Fruit fly (Drosophila melanogaster): Measurements from ENCODE around the gene Cht11.

The Cht11 gene

dm6 chrX:6843841-6844440, 5.4 kb downstream of the Cht11 start, which contains the start of the genes CG14435 and Tmf (continued):
- TF ChIP-seq CG15011 (GFP tag; optimal IDR thresholded peaks at IDR 0.05) (no peak), ERR (GFP tag; optimal IDR thresholded peaks at IDR 0.05) (no peak), MBD-R2 (GFP tag; IDR thresholded peaks at IDR 0.05) (peak; percentile 68), Nf-YA (GFP tag; IDR thresholded peaks at IDR 0.05) (peak; percentile 61), CG4707 (GFP tag; optimal IDR thresholded peaks at IDR 0.05) (peak; percentile 25), lilli (GFP tag; optimal IDR thresholded peaks at IDR 0.05) (peak; percentile 82), vnd (GFP tag; IDR thresholded peaks at IDR 0.05; ENCODE audit: partially characterized antibody) (0 out of 3 replicates have a peak, but pooled peaks have one; percentile 50), bowl (GFP tag; IDR thresholded peaks at IDR 0.05) (peak; percentile 66), tgo (GFP tag; IDR thresholded peaks at IDR 0.05) (peak; percentile 86), ken (GFP tag; IDR thresholded peaks at IDR 0.05) (peak; percentile 85), Myb (GFP tag; optimal IDR thresholded peaks at IDR 0.05) (peak; percentile 4), emc (GFP tag; optimal IDR thresholded peaks at IDR 0.05) (no peak), Adf1 (GFP tag; IDR thresholded peaks at IDR 0.05) (no peak; the same call in 1 of the 2 replicates), CG1233 (GFP tag; optimal IDR thresholded peaks at IDR 0.05) (peak; percentile 82), so (GFP tag; IDR thresholded peaks at IDR 0.05) (peak; percentile 57; the same call in 2 of the 3 replicates), sd (tag; optimal IDR thresholded peaks at IDR 0.05) (no peak), CG15601 (tag; optimal IDR thresholded peaks at IDR 0.05) (peak; percentile 66), CG8290 (GFP tag; optimal IDR thresholded peaks at IDR 0.05) (peak; percentile 41), CG8290 (tag; optimal IDR thresholded peaks at IDR 0.05) (peak in 1 of 2 experiments; percentile 56), amos (GFP tag; IDR thresholded peaks at IDR 0.05; ENCODE audit: partially characterized antibody) (peak; percentile 43; the same call in 1 of the 2 replicates), CG7987 (GFP tag; optimal IDR thresholded peaks at IDR 0.05) (peak; percentile 2), HLH54F (GFP tag; optimal IDR thresholded peaks at IDR 0.05) (peak; percentile 59), Nf-YC (tag; optimal IDR thresholded peaks at IDR 0.05) (peak; percentile 81), CG11456 (GFP tag; IDR thresholded peaks at IDR 0.05) (peak; percentile 90), ranshi (GFP tag; IDR thresholded peaks at IDR 0.05) (peak; percentile 87), az2 (GFP tag; optimal IDR thresholded peaks at IDR 0.05) (peak; percentile 80), CG18764 (GFP tag; optimal IDR thresholded peaks at IDR 0.05) (peak; percentile 56), br (optimal IDR thresholded peaks at IDR 0.05) (no peak), pum (GFP tag; optimal IDR thresholded peaks at IDR 0.05) (peak; percentile 55), hkb (optimal IDR thresholded peaks at IDR 0.05) (no peak), hkb (GFP tag; IDR thresholded peaks at IDR 0.05) (peak; percentile 82), chn (GFP tag; optimal IDR thresholded peaks at IDR 0.05) (peak; percentile 66), CG11398 (GFP tag; optimal IDR thresholded peaks at IDR 0.05) (no peak), chm (GFP tag; IDR thresholded peaks at IDR 0.05) (0 out of 2 replicates have a peak, but pooled peaks have one; percentile 37), Dp (GFP tag; optimal IDR thresholded peaks at IDR 0.05) (no peak), Bgb (GFP tag; IDR thresholded peaks at IDR 0.05; ENCODE audit: partially characterized antibody) (peak; percentile 21; the same call in 1 of the 2 replicates), lmd (GFP tag; IDR thresholded peaks at IDR 0.05) (peak; percentile 89), Stat92E (GFP tag; optimal IDR thresholded peaks at IDR 0.05) (no peak), CG13287 (GFP tag; IDR thresholded peaks at IDR 0.05; ENCODE audit: partially characterized antibody) (peak; percentile 55), aop (GFP tag; IDR thresholded peaks at IDR 0.05) (0 out of 2 replicates have a peak, but pooled peaks have one; percentile 47), yki (optimal IDR thresholded peaks at IDR 0.05) (no peak), fu2 (GFP tag; optimal IDR thresholded peaks at IDR 0.05) (peak; percentile 28), bsh (GFP tag; optimal IDR thresholded peaks at IDR 0.05) (peak in 1 of 2 experiments; percentile 79), H15 (GFP tag; IDR thresholded peaks at IDR 0.05) (peak; percentile 82), CG14667 (GFP tag; IDR thresholded peaks at IDR 0.05) (peak; percentile 86), tap (tag; optimal IDR thresholded peaks at IDR 0.05) (no peak), Doc3 (GFP tag; IDR thresholded peaks at IDR 0.05; ENCODE audit: partially characterized antibody) (no peak), bab2 (GFP tag; optimal IDR thresholded peaks at IDR 0.05) (peak; percentile 69), Hr51 (GFP tag; optimal IDR thresholded peaks at IDR 0.05) (peak; percentile 60 to 82), sqz (GFP tag; optimal IDR thresholded peaks at IDR 0.05) (peak; percentile 50), YL-1 (GFP tag; optimal IDR thresholded peaks at IDR 0.05) (peak; percentile 60)
